Fruit fly (Drosophila melanogaster) whole organism, prepupa: ENCODE measurements around the gene CG14143.

ENCODE experiments used
- Ets21C ChIP-seq: fragments of 200-800 bp; sonication (Bioruptor generic); optimal IDR thresholded peaks from 3 replicates; lab custom pipeline; 2016; ENCODE audit warnings: missing biosample characterization, missing genetic modification characterization
- Gug ChIP-seq: fragments of 200-800 bp; sonication (Bioruptor generic); IDR thresholded peaks from 2 replicates; pipeline ENCODE4 v1.3.6; 2022; ENCODE audit warnings: missing biosample characterization, missing genetic modification characterization
- Hr39 ChIP-seq: fragments of 200-800 bp; sonication (Bioruptor generic); optimal IDR thresholded peaks from 2 replicates; lab custom pipeline; 2016; ENCODE audit warnings: missing biosample characterization, missing genetic modification characterization
- acj6 ChIP-seq: fragments of 200-800 bp; sonication (Bioruptor generic); optimal IDR thresholded peaks from 3 replicates; lab custom pipeline; 2016; ENCODE audit warnings: missing biosample characterization, missing genetic modification characterization
- dac ChIP-seq: fragments of 200-800 bp; sonication (Bioruptor generic); optimal IDR thresholded peaks from 2 replicates; lab custom pipeline; 2017; ENCODE audit warnings: missing biosample characterization, mild to moderate bottlenecking, missing genetic modification characterization
- fd85E ChIP-seq: fragments of 200-800 bp; sonication (Bioruptor generic); optimal IDR thresholded peaks from 3 replicates; lab custom pipeline; 2016; ENCODE audit warnings: missing biosample characterization, missing genetic modification characterization
- spab ChIP-seq: fragments of 200-800 bp; sonication (Bioruptor generic); optimal IDR thresholded peaks from 2 replicates; lab custom pipeline; 2017; ENCODE audit warnings: missing biosample characterization, mild to moderate bottlenecking, missing genetic modification characterization, missing genetic modification reagents

DNA sequence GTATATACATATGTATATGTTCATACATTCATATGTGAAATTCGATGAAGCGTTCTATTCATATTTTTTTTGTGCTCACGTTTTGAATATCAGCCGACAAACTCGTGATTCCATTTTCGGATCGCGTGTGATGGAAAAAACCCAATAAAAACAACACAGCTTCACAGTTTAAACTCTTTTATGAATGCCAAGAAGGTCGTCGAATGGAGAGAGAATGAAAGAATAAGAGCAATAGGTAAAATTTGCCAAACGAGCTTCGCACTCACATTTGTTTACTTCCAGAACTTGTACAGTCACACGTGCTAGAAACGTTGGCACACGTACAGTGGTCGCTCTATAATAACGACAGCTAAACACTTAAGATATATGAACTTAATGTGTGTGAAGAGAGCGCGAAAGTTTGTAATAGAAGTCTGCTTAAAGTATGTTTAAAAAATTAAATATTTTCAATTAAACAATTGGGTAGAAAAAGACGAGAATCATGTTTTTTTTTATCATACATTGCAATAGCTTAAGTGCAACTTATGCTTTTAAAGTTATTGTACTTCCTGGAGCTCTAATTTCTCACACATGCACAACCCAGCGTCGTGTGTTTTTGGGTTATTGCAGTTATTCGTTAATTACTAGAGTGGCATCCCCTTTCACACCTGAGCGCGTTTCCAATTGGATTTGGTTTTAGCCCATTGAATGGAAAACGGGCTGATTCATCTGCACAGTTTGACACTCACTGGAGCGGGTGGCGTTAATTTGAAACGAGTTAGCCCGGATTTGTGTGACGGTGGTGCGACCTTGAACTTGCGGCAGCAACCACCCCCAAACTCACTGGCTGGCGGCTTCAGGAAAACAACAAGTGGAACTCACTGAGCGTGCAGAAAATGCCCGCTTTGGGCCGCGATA lies 8.9 kb upstream of the CG14143 start:
- TF ChIP-seq spab (no peak), fd85E (GFP tag; lab: Kevin White, UChicago) (no peak), Ets21C (GFP tag; lab: Kevin White, UChicago) (no peak), acj6 (GFP tag; lab: Kevin White, UChicago) (no peak), Gug (no peak), Hr39 (GFP tag; lab: Kevin White, UChicago) (no peak), dac (no peak)
